Fruit fly (Drosophila melanogaster): ENCODE measurements around the gene CCKLR-17D3.

Gene CCKLR-17D3

DNA sequence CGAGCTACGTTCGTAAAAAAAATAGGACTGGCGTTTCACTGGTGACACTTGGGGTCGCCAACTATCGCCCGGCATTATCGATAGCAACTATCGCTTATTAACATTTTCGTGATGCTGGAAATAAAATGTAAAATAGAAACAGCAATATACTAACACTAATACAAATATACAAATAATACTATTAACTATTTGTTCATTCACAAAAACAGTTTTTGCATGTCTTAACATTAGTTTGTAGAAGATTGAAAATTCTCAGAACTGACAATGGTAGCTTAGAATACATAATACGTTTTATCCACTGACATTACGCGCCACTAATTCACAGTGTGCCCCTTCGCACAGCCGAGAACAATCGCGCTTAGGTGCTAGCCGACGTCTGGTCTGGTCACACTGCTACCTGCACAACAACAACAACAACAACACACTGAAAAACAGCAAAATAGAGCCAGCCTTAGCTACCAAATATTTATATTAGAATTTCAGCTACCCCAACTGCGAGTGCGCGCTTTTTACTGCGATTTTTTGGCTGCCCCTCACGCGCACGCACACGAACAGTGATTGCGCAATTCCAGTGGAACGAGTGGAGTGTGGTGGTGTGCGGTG lies 14.4 kb upstream of the CCKLR-17D3 start, which contains the start of the genes CG6961 and S6KL:
Gene CG6961, minus strand, starts transcription at position 68 of the 603 bp plus-strand sequence.
Gene S6KL, plus strand, starts transcription at position 322 of the 603 bp plus-strand sequence.
- TF ChIP-seq CG34367 (tag; optimal IDR thresholded peaks at IDR 0.05) (no peak), CG8301 (tag; optimal IDR thresholded peaks at IDR 0.05) (no peak), CG12605 (GFP tag; IDR thresholded peaks at IDR 0.05) (no peak), D1 (tag; optimal IDR thresholded peaks at IDR 0.05) (no peak), CG8159 (tag; optimal IDR thresholded peaks at IDR 0.05) (peak; percentile 12), CG15710 (tag; optimal IDR thresholded peaks at IDR 0.05) (no peak), EcR (GFP tag; optimal IDR thresholded peaks at IDR 0.05) (no peak)

DNA sequence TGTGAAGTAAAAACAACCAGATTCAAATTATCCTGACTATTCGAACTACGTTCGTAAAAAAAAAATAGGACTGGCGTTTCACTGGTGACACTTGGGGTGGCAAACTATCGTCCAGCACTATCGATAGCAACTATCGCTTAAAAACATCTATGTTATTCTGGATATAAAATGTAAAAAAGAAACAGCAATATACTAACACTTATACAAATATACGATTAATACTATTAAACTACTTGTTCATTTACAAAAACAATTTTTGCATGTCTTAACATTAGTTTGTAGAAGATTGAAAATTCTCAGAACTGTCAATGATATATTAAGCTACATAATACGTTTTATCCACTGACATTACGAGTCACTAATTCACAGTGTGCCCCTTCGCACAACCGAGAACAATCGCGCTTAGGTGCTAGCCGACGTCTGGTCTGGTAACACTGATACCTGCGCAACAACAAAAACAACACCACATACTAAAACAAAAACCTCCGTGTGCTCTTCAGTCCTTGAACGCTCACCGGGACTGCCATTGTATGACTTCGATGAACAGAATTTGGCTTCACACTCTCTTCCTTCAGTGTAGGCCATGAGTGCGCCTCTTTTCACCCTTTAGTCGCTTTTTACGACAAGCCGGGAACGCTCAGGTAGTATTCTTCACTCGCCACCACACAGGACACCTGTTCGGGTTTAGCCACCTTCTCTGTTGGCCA lies 9.7 kb upstream of the CCKLR-17D3 start, which contains the start of gene CG18259:
Gene CG18259, minus strand, starts transcription at position 78 of the 707 bp plus-strand sequence.
- TF ChIP-seq CG10348 (GFP tag; IDR thresholded peaks at IDR 0.05) (no peak), CG32121 (GFP tag; IDR thresholded peaks at IDR 0.05) (no peak), CG34367 (tag; optimal IDR thresholded peaks at IDR 0.05) (no peak), CG4496 (GFP tag; IDR thresholded peaks at IDR 0.05) (peak; percentile 24; the same call in 1 of the 3 replicates), CG9948 (tag; optimal IDR thresholded peaks at IDR 0.05) (no peak), Snoo (tag; optimal IDR thresholded peaks at IDR 0.05) (no peak), CG17806 (tag; optimal IDR thresholded peaks at IDR 0.05) (no peak)

DNA sequence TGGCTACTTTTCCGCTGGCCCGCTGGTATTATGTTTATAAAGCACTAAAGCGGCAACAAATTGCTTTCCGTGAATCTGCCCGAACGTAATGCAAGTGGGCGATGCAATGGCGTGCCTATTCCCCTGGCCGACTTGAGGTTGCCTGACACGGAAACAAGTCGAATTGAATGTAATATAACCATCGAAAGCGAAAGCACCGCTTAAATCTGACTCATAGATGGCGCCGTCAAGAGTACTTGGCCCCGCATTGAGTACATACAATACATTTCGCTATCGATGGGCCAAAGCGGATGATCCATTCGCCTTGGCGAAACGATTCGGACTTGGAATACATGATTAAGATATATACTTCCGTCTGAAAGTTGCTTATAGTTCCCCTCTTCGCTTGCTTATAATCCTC lies 6.4 kb upstream of the CCKLR-17D3 start:
- TF ChIP-seq CG13204 (GFP tag; optimal IDR thresholded peaks at IDR 0.05), result no peak
- no peak for TF ChIP-seq CG8159 (tag; optimal IDR thresholded peaks at IDR 0.05)
- no peak for TF ChIP-seq gl (tag; optimal IDR thresholded peaks at IDR 0.05)
- no peak for TF ChIP-seq CG14655 (GFP tag; optimal IDR thresholded peaks at IDR 0.05)
- no peak for TF ChIP-seq CG10348 (GFP tag; IDR thresholded peaks at IDR 0.05)
- TF ChIP-seq rn (GFP tag; IDR thresholded peaks at IDR 0.05), result no peak
- no peak for TF ChIP-seq CG34367 (tag; optimal IDR thresholded peaks at IDR 0.05)
- TF ChIP-seq fd96Ca (GFP tag; IDR thresholded peaks at IDR 0.05), result no peak
- no peak for TF ChIP-seq CG32121 (GFP tag; IDR thresholded peaks at IDR 0.05)
- no peak for TF ChIP-seq CG12605 (GFP tag; IDR thresholded peaks at IDR 0.05)
- no peak for TF ChIP-seq Snoo (tag; optimal IDR thresholded peaks at IDR 0.05)
- TF ChIP-seq CG17806 (tag; optimal IDR thresholded peaks at IDR 0.05), result no peak
- no peak for TF ChIP-seq CG4496 (GFP tag; IDR thresholded peaks at IDR 0.05)

DNA sequence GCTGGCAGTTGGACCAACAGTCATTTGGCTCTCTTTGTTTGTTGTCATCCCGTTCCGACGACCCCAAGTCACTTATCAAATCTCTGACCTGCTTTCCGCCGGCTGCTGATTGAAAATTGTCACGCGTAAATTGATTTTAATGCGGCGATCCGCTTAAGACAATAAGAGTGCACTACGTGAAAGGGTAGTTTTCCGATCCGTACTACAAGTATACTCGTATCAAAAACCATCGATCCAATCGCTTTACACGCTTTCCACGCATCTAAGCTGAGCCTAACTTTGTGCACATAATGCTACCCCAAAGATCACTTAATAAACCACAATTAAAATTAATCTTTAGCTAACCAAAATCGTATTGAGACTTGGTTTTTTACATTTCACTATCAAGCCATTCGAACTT lies 5.8 kb upstream of the CCKLR-17D3 start:
- TF ChIP-seq CG10348 (GFP tag; IDR thresholded peaks at IDR 0.05) (no peak), EcR (GFP tag; optimal IDR thresholded peaks at IDR 0.05) (peak; percentile 38)

DNA sequence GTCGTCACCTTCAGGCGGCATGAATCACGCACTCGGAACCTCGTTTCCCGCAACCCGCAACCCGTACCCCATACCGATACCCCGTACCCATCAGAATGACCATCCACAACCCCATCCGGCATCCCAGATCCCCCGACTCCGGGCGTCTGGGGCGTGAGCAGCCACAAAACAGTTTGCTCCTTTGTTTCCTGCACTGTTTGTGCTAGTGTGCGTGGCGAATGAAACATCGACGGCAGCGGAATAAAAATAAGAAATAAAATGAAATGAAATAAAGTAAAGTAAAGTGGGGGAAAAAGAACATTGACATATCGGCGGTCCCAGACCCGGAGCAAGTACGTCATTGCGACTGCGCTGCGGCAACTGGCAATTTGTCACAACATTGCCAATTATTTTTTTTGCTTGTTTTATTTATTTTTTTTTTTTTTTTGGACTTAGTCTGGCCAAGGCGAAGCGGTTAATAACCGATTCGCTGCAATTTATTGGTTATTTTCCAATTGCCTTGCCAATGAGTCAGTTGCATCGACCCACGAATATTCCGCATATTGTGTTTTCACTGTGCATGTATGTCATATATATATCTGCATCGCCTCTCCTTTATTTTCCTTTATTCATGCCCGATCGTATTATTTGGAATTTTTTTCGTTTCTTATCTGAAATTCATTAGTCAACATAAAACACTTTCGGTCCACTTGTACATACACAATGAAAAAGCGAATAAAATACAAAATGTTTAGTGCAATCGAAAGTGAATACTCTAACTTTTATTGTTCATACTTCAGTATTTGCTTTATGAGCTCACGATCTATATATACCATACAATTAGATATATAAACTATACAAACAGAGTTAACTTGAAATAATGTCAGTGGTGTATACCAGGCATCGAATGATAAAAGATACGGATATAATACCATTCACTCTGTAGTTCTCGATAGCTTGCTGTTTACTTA lies 3.4 kb upstream of the CCKLR-17D3 start:
- TF ChIP-seq CG12605 (GFP tag; IDR thresholded peaks at IDR 0.05), result peak; percentile 37; the same call in 1 of the 2 replicates
- TF ChIP-seq CG4496 (GFP tag; IDR thresholded peaks at IDR 0.05), result peak; percentile 54
- TF ChIP-seq Pif1A (GFP tag; optimal IDR thresholded peaks at IDR 0.05), result peak; percentile 44
- peak; percentile 32 for TF ChIP-seq Snoo (tag; optimal IDR thresholded peaks at IDR 0.05)
- peak; percentile 2 for TF ChIP-seq CG15710 (tag; optimal IDR thresholded peaks at IDR 0.05)
- no peak for TF ChIP-seq CG8159 (tag; optimal IDR thresholded peaks at IDR 0.05)
- TF ChIP-seq CG8301 (tag; optimal IDR thresholded peaks at IDR 0.05), result no peak
- peak; percentile 68 for TF ChIP-seq CG13204 (GFP tag; optimal IDR thresholded peaks at IDR 0.05)
- no peak for TF ChIP-seq CG17806 (tag; optimal IDR thresholded peaks at IDR 0.05)
- TF ChIP-seq CG9948 (tag; optimal IDR thresholded peaks at IDR 0.05), result no peak
- TF ChIP-seq EcR (GFP tag; optimal IDR thresholded peaks at IDR 0.05), result peak; percentile 89
- peak; percentile 19; the same call in 1 of the 2 replicates for TF ChIP-seq Ets98B (GFP tag; IDR thresholded peaks at IDR 0.05)
- no peak for TF ChIP-seq CG34367 (tag; optimal IDR thresholded peaks at IDR 0.05)
- TF ChIP-seq Pif1B (GFP tag; optimal IDR thresholded peaks at IDR 0.05), result peak; percentile 41
- TF ChIP-seq D1 (tag; optimal IDR thresholded peaks at IDR 0.05), result no peak
- peak; percentile 48; the same call in 1 of the 3 replicates for TF ChIP-seq fd96Ca (GFP tag; IDR thresholded peaks at IDR 0.05)
- peak; percentile 30 for TF ChIP-seq CG14655 (GFP tag; optimal IDR thresholded peaks at IDR 0.05)
- TF ChIP-seq CG32121 (GFP tag; IDR thresholded peaks at IDR 0.05), result peak; percentile 44; the same call in 1 of the 2 replicates
- TF ChIP-seq rn (GFP tag; IDR thresholded peaks at IDR 0.05), result no peak
- no peak for TF ChIP-seq CG10348 (GFP tag; IDR thresholded peaks at IDR 0.05)
